Worm (Caenorhabditis elegans) whole organism, L4 larva: Measurements from ENCODE around the gene fbxb-102.

ENCODE experiments used
- ceh-82 ChIP-seq: sonication (generic microtip); optimal IDR thresholded peaks from 2 replicates; lab custom pipeline; 2017; ENCODE audit warnings: missing biosample characterization, missing genetic modification characterization
- daf-8 ChIP-seq: fragments of 200-800 bp; sonication (Bioruptor generic); IDR thresholded peaks from 2 replicates; pipeline ENCODE4 v1.3.6; 2022; ENCODE audit warnings: missing genetic modification characterization, missing compliant biosample characterization
- fkh-10 ChIP-seq: fragments of 150-350 bp; optimal IDR thresholded peaks from 2 replicates; lab custom pipeline; 2014; ENCODE audit warnings: missing biosample characterization, missing genetic modification reagents, missing genetic modification characterization
- lin-39 ChIP-seq: fragments of 150-350 bp; optimal IDR thresholded peaks from 2 replicates; lab custom pipeline; 2014; ENCODE audit warnings: missing biosample characterization, missing genetic modification reagents, missing genetic modification characterization
- mxl-3 ChIP-seq: fragments of 200-800 bp; sonication (Bioruptor generic); optimal IDR thresholded peaks from 2 replicates; lab custom pipeline; 2018; ENCODE audit warnings: mild to moderate bottlenecking, missing genetic modification characterization, missing compliant biosample characterization
- nhr-28 ChIP-seq: fragments of 150-350 bp; optimal IDR thresholded peaks from 2 replicates; lab custom pipeline; 2014; ENCODE audit warnings: missing biosample characterization, missing genetic modification characterization
- nhr-6 ChIP-seq: fragments of 150-350 bp; optimal IDR thresholded peaks from 2 replicates; lab custom pipeline; 2014; ENCODE audit warnings: missing biosample characterization, missing genetic modification characterization
- snpc-1.2 ChIP-seq: fragments of 200-800 bp; sonication (Bioruptor generic); IDR thresholded peaks from 2 replicates; pipeline ENCODE4 v1.3.6; 2022; ENCODE audit warnings: missing genetic modification reagents, missing genetic modification characterization, missing compliant biosample characterization
- snpc-4 ChIP-seq: fragments of 150-350 bp; optimal IDR thresholded peaks from 2 replicates; lab custom pipeline; 2014; ENCODE audit warnings: missing biosample characterization, missing genetic modification characterization
- zfp-2 ChIP-seq: sonication (generic microtip); optimal IDR thresholded peaks from 2 replicates; lab custom pipeline; 2016; ENCODE audit warnings: mild to moderate bottlenecking, missing genetic modification characterization, missing compliant biosample characterization
- zip-11 ChIP-seq: fragments of 200-800 bp; sonication (Bioruptor generic); IDR thresholded peaks from 2 replicates; pipeline ENCODE4 v1.3.6; 2022; ENCODE audit warnings: missing genetic modification characterization, missing compliant biosample characterization

ce11 chrII:12514620-12515019 lies 31.9 kb downstream of the fbxb-102 start, which contains the start of gene srh-69:
- TF ChIP-seq mxl-3 (GFP tag; lab: Kevin White, UChicago), result no peak
- no peak for TF ChIP-seq fkh-10
- no peak for TF ChIP-seq snpc-4
- TF ChIP-seq daf-8 (GFP tag; lab: Robert Waterston, UW), result no peak
- no peak for TF ChIP-seq lin-39
- no peak for TF ChIP-seq ceh-82 (tag; lab: Kevin White, UChicago)
- TF ChIP-seq snpc-1.2 (GFP tag; lab: Robert Waterston, UW), result no peak
- TF ChIP-seq nhr-6, result no peak
- no peak for TF ChIP-seq zfp-2 (tag; lab: Kevin White, UChicago)
- no peak for TF ChIP-seq zip-11
- no peak for TF ChIP-seq nhr-28
